ENCODE assay signal across 5 worm cellular contexts in genomic region chrX:11093985-11094593, ce11.
A peak's percentile ranks its signal among the peaks of the same experiment; 100 is the strongest.
TF ChIP-seq lines count a peak whose summit lies in the region.

No protein-coding gene starts in this region.

TF ChIP-seq in whole organism, L1 larva, 84 proteins besides CTCF, POLR2A, EP300 and RAD21 (continues in another document):
- TF ChIP-seq nhr-47 (tag; optimal IDR thresholded peaks at IDR 0.05; lab: Kevin White, UChicago) (peak; percentile 100), egl-27 (tag; optimal IDR thresholded peaks at IDR 0.05; lab: Kevin White, UChicago) (peak; percentile 96 to 99), mdl-1 (tag; optimal IDR thresholded peaks at IDR 0.05; lab: Kevin White, UChicago) (peak; percentile 59 to 95), unc-130 (tag; optimal IDR thresholded peaks at IDR 0.05; lab: Kevin White, UChicago) (peak; percentile 91), irx-1 (tag; optimal IDR thresholded peaks at IDR 0.05; lab: Kevin White, UChicago) (peak; percentile 100), jun-1 (tag; optimal IDR thresholded peaks at IDR 0.05; lab: Kevin White, UChicago) (peak; percentile 100), hpl-2 (GFP tag; optimal IDR thresholded peaks at IDR 0.05; lab: Kevin White, UChicago) (peak; percentile 100), ceh-8 (GFP tag; optimal IDR thresholded peaks at IDR 0.05; lab: Kevin White, UChicago) (peak; percentile 100), skn-1 (tag; optimal IDR thresholded peaks at IDR 0.05; lab: Kevin White, UChicago) (peak; percentile 99), dpl-1 (GFP tag; optimal IDR thresholded peaks at IDR 0.05; lab: Kevin White, UChicago) (peak; percentile 61 to 74 (median 63)), lin-13 (GFP tag; optimal IDR thresholded peaks at IDR 0.05; lab: Kevin White, UChicago) (peak; percentile 98), nhr-90 (tag; optimal IDR thresholded peaks at IDR 0.05; lab: Kevin White, UChicago; ENCODE audit: poor library complexity) (peak; percentile 100), F16B12.6 (tag; optimal IDR thresholded peaks at IDR 0.05; lab: Kevin White, UChicago) (peak; percentile 56), mep-1 (tag; optimal IDR thresholded peaks at IDR 0.05; lab: Kevin White, UChicago) (peak; percentile 100), swsn-7 (tag; optimal IDR thresholded peaks at IDR 0.05; lab: Kevin White, UChicago) (peak; percentile 99), ceh-82 (tag; optimal IDR thresholded peaks at IDR 0.05; lab: Kevin White, UChicago) (peak; percentile 99 to 100 (median 100)), fkh-4 (tag; optimal IDR thresholded peaks at IDR 0.05; lab: Kevin White, UChicago; ENCODE audit: borderline replicate concordance) (peak; percentile 96)

TF ChIP-seq in whole organism, L3 larva, 47 proteins besides CTCF, POLR2A, EP300 and RAD21 (continues in another document):
- peak; percentile 99 for TF ChIP-seq unc-62 (GFP tag; optimal IDR thresholded peaks at IDR 0.05; lab: Kevin White, UChicago)
- TF ChIP-seq R02D3.7 (tag; optimal IDR thresholded peaks at IDR 0.05; lab: Kevin White, UChicago), result peak; percentile 97
- peak; percentile 99 for TF ChIP-seq nhr-25 (tag; optimal IDR thresholded peaks at IDR 0.05; lab: Kevin White, UChicago)
- peak; percentile 100 for TF ChIP-seq ceh-82 (tag; optimal IDR thresholded peaks at IDR 0.05; lab: Kevin White, UChicago)
- TF ChIP-seq nhr-77 (tag; optimal IDR thresholded peaks at IDR 0.05; lab: Kevin White, UChicago), result peak; percentile 100
- TF ChIP-seq egl-27 (tag; optimal IDR thresholded peaks at IDR 0.05; lab: Kevin White, UChicago), result peak; percentile 98
- peak; percentile 99 for TF ChIP-seq zag-1 (tag; optimal IDR thresholded peaks at IDR 0.05; lab: Kevin White, UChicago)
- peak; percentile 79 for TF ChIP-seq ztf-11 (tag; optimal IDR thresholded peaks at IDR 0.05; lab: Kevin White, UChicago)
- peak; percentile 77 for TF ChIP-seq ZK546.5 (tag; optimal IDR thresholded peaks at IDR 0.05; lab: Kevin White, UChicago)
- peak; percentile 99 for TF ChIP-seq lsy-12 (tag; optimal IDR thresholded peaks at IDR 0.05; lab: Kevin White, UChicago)
- peak; percentile 75 for TF ChIP-seq elt-1 (tag; optimal IDR thresholded peaks at IDR 0.05; lab: Kevin White, UChicago)
- TF ChIP-seq mdl-1 (tag; optimal IDR thresholded peaks at IDR 0.05; lab: Kevin White, UChicago), result peak; percentile 91
- peak in 1 of 2 experiments; percentile 87 for TF ChIP-seq eor-1 (tag; optimal IDR thresholded peaks at IDR 0.05; lab: Kevin White, UChicago)
- TF ChIP-seq nhr-237 (tag; optimal IDR thresholded peaks at IDR 0.05; lab: Kevin White, UChicago), result peak; percentile 100
- TF ChIP-seq nhr-43 (tag; optimal IDR thresholded peaks at IDR 0.05; lab: Kevin White, UChicago; ENCODE audit: poor library complexity, severe bottlenecking), result peak; percentile 99
- TF ChIP-seq ceh-28 (tag; optimal IDR thresholded peaks at IDR 0.05; lab: Kevin White, UChicago), result peak; percentile 100
- peak; percentile 32 for TF ChIP-seq sea-2 (GFP tag; optimal IDR thresholded peaks at IDR 0.05; lab: Kevin White, UChicago)
- TF ChIP-seq nhr-76 (tag; optimal IDR thresholded peaks at IDR 0.05; lab: Kevin White, UChicago), result peak; percentile 93

TF ChIP-seq in whole organism, early embryonic, 17 proteins besides CTCF, POLR2A, EP300 and RAD21:
- peak; percentile 70 for TF ChIP-seq tbx-11 (GFP tag; IDR thresholded peaks at IDR 0.05; lab: Robert Waterston, UW)
- TF ChIP-seq ceh-13 (GFP tag; optimal IDR thresholded peaks at IDR 0.05; lab: Kevin White, UChicago), result peak; percentile 26
- TF ChIP-seq ets-7 (tag; optimal IDR thresholded peaks at IDR 0.05; lab: Kevin White, UChicago), result no peak
- peak; percentile 71 for TF ChIP-seq scrt-1 (GFP tag; IDR thresholded peaks at IDR 0.05; lab: Robert Waterston, UW)
- TF ChIP-seq hnd-1 (tag; optimal IDR thresholded peaks at IDR 0.05; lab: Kevin White, UChicago), result no peak
- no peak for TF ChIP-seq ama-1 (optimal IDR thresholded peaks at IDR 0.05; lab: Kevin White, UChicago)
- peak; percentile 5 for TF ChIP-seq tra-4 (tag; optimal IDR thresholded peaks at IDR 0.05; lab: Kevin White, UChicago)
- no peak for TF ChIP-seq aly-1 (tag; optimal IDR thresholded peaks at IDR 0.05; lab: Kevin White, UChicago)
- no peak for TF ChIP-seq ceh-36 (tag; optimal IDR thresholded peaks at IDR 0.05; lab: Kevin White, UChicago)
- TF ChIP-seq B0310.2 (tag; optimal IDR thresholded peaks at IDR 0.05; lab: Kevin White, UChicago), result no peak
- TF ChIP-seq sea-1 (GFP tag; conservative IDR thresholded peaks at IDR 0.05; lab: Robert Waterston, UW), result peak; percentile 49; the same call in 1 of the 2 replicates
- peak; percentile 67 for TF ChIP-seq tbx-37 (GFP tag; conservative IDR thresholded peaks at IDR 0.05; lab: Robert Waterston, UW)
- TF ChIP-seq hmg-4 (GFP tag; optimal IDR thresholded peaks at IDR 0.05; lab: Kevin White, UChicago), result peak; percentile 95
- TF ChIP-seq pes-1 (GFP tag; IDR thresholded peaks at IDR 0.05; lab: Robert Waterston, UW), result no peak; the same call in none of the 2 replicates
- TF ChIP-seq flt-1 (GFP tag; IDR thresholded peaks at IDR 0.05; lab: Robert Waterston, UW), result peak; percentile 74
- no peak for TF ChIP-seq hmbx-1 (tag; optimal IDR thresholded peaks at IDR 0.05; lab: Kevin White, UChicago)
- peak; percentile 98 for TF ChIP-seq F13C5.2 (tag; optimal IDR thresholded peaks at IDR 0.05; lab: Kevin White, UChicago)

TF ChIP-seq in whole organism, midembryonic, 9 proteins besides CTCF, POLR2A, EP300 and RAD21:
- TF ChIP-seq ref-1 (GFP tag; conservative IDR thresholded peaks at IDR 0.05; lab: Robert Waterston, UW) (no peak), med-1 (GFP tag; optimal IDR thresholded peaks at IDR 0.05; lab: Kevin White, UChicago; ENCODE audit: insufficient read depth) (peak; percentile 76), flt-1 (GFP tag; IDR thresholded peaks at IDR 0.05; lab: Robert Waterston, UW) (peak; percentile 90), T22C8.4 (GFP tag; IDR thresholded peaks at IDR 0.05; lab: Robert Waterston, UW) (peak; percentile 100), ztf-23 (GFP tag; IDR thresholded peaks at IDR 0.05; lab: Robert Waterston, UW) (peak; percentile 93), klf-2 (GFP tag; conservative IDR thresholded peaks at IDR 0.05; lab: Robert Waterston, UW) (peak; percentile 85), tab-1 (GFP tag; IDR thresholded peaks at IDR 0.05; lab: Robert Waterston, UW) (no peak; the same call in none of the 2 replicates), cog-1 (tag; optimal IDR thresholded peaks at IDR 0.05; lab: Kevin White, UChicago) (peak; percentile 98), ztf-29 (GFP tag; IDR thresholded peaks at IDR 0.05; lab: Robert Waterston, UW) (peak; percentile 69)
TF ChIP-seq in whole organism, midembryonic: peak in this region for 7.

TF ChIP-seq in whole organism, young adult, 124 proteins besides CTCF, POLR2A, EP300 and RAD21 (continues in another document):
- TF ChIP-seq nhr-179 (tag; optimal IDR thresholded peaks at IDR 0.05; lab: Kevin White, UChicago) (peak; percentile 86), snpc-3.4 (tag; optimal IDR thresholded peaks at IDR 0.05; lab: Kevin White, UChicago) (peak; percentile 60), rcor-1 (GFP tag; IDR thresholded peaks at IDR 0.05; lab: Robert Waterston, UW) (peak; percentile 98), snpc-1.1 (tag; optimal IDR thresholded peaks at IDR 0.05; lab: Kevin White, UChicago; ENCODE audit: insufficient read depth) (no peak), C06A6.2 (GFP tag; conservative IDR thresholded peaks at IDR 0.05; lab: Robert Waterston, UW) (peak; percentile 98), ceh-40 (GFP tag; IDR thresholded peaks at IDR 0.05; lab: Robert Waterston, UW) (peak; percentile 91), zfh-2 (GFP tag; conservative IDR thresholded peaks at IDR 0.05; lab: Robert Waterston, UW) (no peak), F37B4.10 (GFP tag; IDR thresholded peaks at IDR 0.05; lab: Robert Waterston, UW) (peak; percentile 97), D2030.7 (GFP tag; IDR thresholded peaks at IDR 0.05; lab: Robert Waterston, UW) (no peak), F49E8.2 (tag; optimal IDR thresholded peaks at IDR 0.05; lab: Kevin White, UChicago; ENCODE audit: insufficient read depth) (no peak), lin-54 (GFP tag; optimal IDR thresholded peaks at IDR 0.05; lab: Kevin White, UChicago) (peak; percentile 94), ccch-3 (GFP tag; optimal IDR thresholded peaks at IDR 0.05; lab: Kevin White, UChicago) (peak; percentile 96), athp-1 (tag; optimal IDR thresholded peaks at IDR 0.05; lab: Kevin White, UChicago) (peak; percentile 82), dox-1 (GFP tag; IDR thresholded peaks at IDR 0.05; lab: Robert Waterston, UW) (peak; percentile 99), hlh-26 (GFP tag; conservative IDR thresholded peaks at IDR 0.05; lab: Robert Waterston, UW) (no peak), nfya-2 (GFP tag; IDR thresholded peaks at IDR 0.05; lab: Robert Waterston, UW) (no peak), nhr-90 (tag; optimal IDR thresholded peaks at IDR 0.05; lab: Kevin White, UChicago) (peak; percentile 95), Y79H2A.3 (GFP tag; conservative IDR thresholded peaks at IDR 0.05; lab: Robert Waterston, UW) (no peak), let-526 (GFP tag; IDR thresholded peaks at IDR 0.05; lab: Robert Waterston, UW) (peak; percentile 93), him-1 (tag; optimal IDR thresholded peaks at IDR 0.05; lab: Kevin White, UChicago) (peak; percentile 7), sptf-2 (GFP tag; optimal IDR thresholded peaks at IDR 0.05; lab: Kevin White, UChicago) (peak; percentile 81), F39B2.1 (GFP tag; IDR thresholded peaks at IDR 0.05; lab: Robert Waterston, UW) (peak; percentile 46; the same call in 1 of the 2 replicates), cebp-2 (GFP tag; IDR thresholded peaks at IDR 0.05; lab: Robert Waterston, UW) (peak; percentile 99), attf-3 (GFP tag; conservative IDR thresholded peaks at IDR 0.05; lab: Robert Waterston, UW) (peak; percentile 61), ztf-25 (GFP tag; IDR thresholded peaks at IDR 0.05; lab: Robert Waterston, UW) (no peak), hrde-1 (tag; optimal IDR thresholded peaks at IDR 0.05; lab: Kevin White, UChicago; ENCODE audit: borderline replicate concordance) (peak; percentile 71), snpc-4 (GFP tag; optimal IDR thresholded peaks at IDR 0.05; lab: Kevin White, UChicago) (peak; percentile 36), snpc-4 (tag; optimal IDR thresholded peaks at IDR 0.05; lab: Kevin White, UChicago) (peak; percentile 72 to 91 (median 86)), sea-2 (GFP tag; IDR thresholded peaks at IDR 0.05; lab: Robert Waterston, UW) (peak; percentile 95), tbx-9 (tag; optimal IDR thresholded peaks at IDR 0.05; lab: Kevin White, UChicago; ENCODE audit: borderline replicate concordance) (peak; percentile 55), lir-1 (GFP tag; conservative IDR thresholded peaks at IDR 0.05; lab: Robert Waterston, UW) (peak; percentile 96), ztf-26 (tag; optimal IDR thresholded peaks at IDR 0.05; lab: Kevin White, UChicago) (peak; percentile 100), akir-1 (GFP tag; optimal IDR thresholded peaks at IDR 0.05; lab: Kevin White, UChicago) (peak; percentile 95), F10E7.11 (tag; optimal IDR thresholded peaks at IDR 0.05; lab: Kevin White, UChicago) (peak; percentile 99), nhr-80 (tag; optimal IDR thresholded peaks at IDR 0.05; lab: Kevin White, UChicago) (peak; percentile 98)

Comparison
In these comparisons a context has a peak if more than half of its experiments do, and no peak if none do; other contexts are left out.
1. Of the 8 proteins assayed by ChIP-seq in both whole organism, young adult and whole organism, L1 larva: peak only in whole organism, young adult: none; only in whole organism, L1 larva: dpl-1 and efl-1; in both: lin-35, nhr-90, snpc-4, unc-130 and unc-62; in neither: 0; mixed calls (peak in some experiments, not most) for 1.